Worm (Caenorhabditis elegans) whole organism, L3 larva: ENCODE data around the gene ZK688.4.
A peak's percentile ranks its signal among the peaks of the same experiment; 100 is the strongest.

ENCODE experiments used
- R02D3.7 ChIP-seq: fragments of 150-350 bp; optimal IDR thresholded peaks from 2 replicates; lab custom pipeline; 2014; ENCODE audit warnings: missing biosample characterization, missing genetic modification characterization
- ZK546.5 ChIP-seq: sonication (generic microtip); optimal IDR thresholded peaks from 2 replicates; lab custom pipeline; 2017; ENCODE audit warnings: missing biosample characterization, missing genetic modification characterization
- aly-2 ChIP-seq: fragments of 150-350 bp; optimal IDR thresholded peaks from 2 replicates; lab custom pipeline; 2014; ENCODE audit warnings: missing biosample characterization, missing genetic modification characterization
- ama-1 ChIP-seq: fragments of 150-350 bp; optimal IDR thresholded peaks from 2 replicates; lab custom pipeline; 2018
- ceh-16 ChIP-seq: sonication (generic microtip); optimal IDR thresholded peaks from 2 replicates; lab custom pipeline; 2017; ENCODE audit warnings: missing biosample characterization, missing genetic modification characterization
- ceh-28 ChIP-seq: fragments of 150-350 bp; optimal IDR thresholded peaks from 2 replicates; lab custom pipeline; 2014; ENCODE audit warnings: missing biosample characterization, missing genetic modification reagents, missing genetic modification characterization
- ceh-82 ChIP-seq: fragments of 150-350 bp; optimal IDR thresholded peaks from 2 replicates; lab custom pipeline; 2014; ENCODE audit warnings: missing biosample characterization, missing genetic modification characterization
- ceh-9 ChIP-seq: sonication (generic microtip); optimal IDR thresholded peaks from 2 replicates; lab custom pipeline; 2018; ENCODE audit warnings: missing biosample characterization, missing genetic modification characterization
- daf-12 ChIP-seq: fragments of 150-350 bp; optimal IDR thresholded peaks from 2 replicates; lab custom pipeline; 2014; ENCODE audit warnings: missing biosample characterization, missing genetic modification reagents, missing genetic modification characterization
- egl-27 ChIP-seq: sonication (generic microtip); optimal IDR thresholded peaks from 4 replicates; lab custom pipeline; 2017; ENCODE audit warnings: missing biosample characterization, missing genetic modification reagents, missing genetic modification characterization
- egl-5 ChIP-seq: fragments of 150-350 bp; optimal IDR thresholded peaks from 2 replicates; lab custom pipeline; 2017; ENCODE audit warnings: missing biosample characterization, missing genetic modification reagents, missing genetic modification characterization, inconsistent platforms
- elt-1 ChIP-seq: fragments of 150-350 bp; optimal IDR thresholded peaks from 2 replicates; lab custom pipeline; 2014; ENCODE audit warnings: missing biosample characterization, missing genetic modification characterization
- elt-2 ChIP-seq: sonication (generic microtip); optimal IDR thresholded peaks from 2 replicates; lab custom pipeline; 2016; ENCODE audit warnings: missing genetic modification reagents, mild to moderate bottlenecking, missing genetic modification characterization, missing compliant biosample characterization
- elt-3 ChIP-seq, 3 experiments: fragments of 150-350 bp in 1 of 3; sonication (generic microtip) in 2 of 3; optimal IDR thresholded peaks; 2 replicates in 2 of 3; 4 replicates in 1 of 3; lab custom pipeline; 2014 to 2017; ENCODE audit warnings: missing biosample characterization in 3 of 3, missing genetic modification characterization in 3 of 3
- eor-1 ChIP-seq, 2 experiments: fragments of 150-350 bp; optimal IDR thresholded peaks; 2 replicates each; lab custom pipeline; 2014 to 2018; ENCODE audit warnings: missing biosample characterization in 2 of 2, missing genetic modification characterization in 2 of 2
- fkh-10 ChIP-seq: sonication (generic microtip); optimal IDR thresholded peaks from 2 replicates; lab custom pipeline; 2017; ENCODE audit warnings: missing biosample characterization, missing genetic modification reagents, missing genetic modification characterization
- fkh-2 ChIP-seq: fragments of 150-350 bp; optimal IDR thresholded peaks from 2 replicates; lab custom pipeline; 2014; ENCODE audit warnings: missing biosample characterization, missing genetic modification reagents, missing genetic modification characterization
- fos-1 ChIP-seq: fragments of 150-350 bp; optimal IDR thresholded peaks from 2 replicates; lab custom pipeline; 2014; ENCODE audit warnings: missing biosample characterization, missing genetic modification characterization
- hmg-11 ChIP-seq: sonication (generic microtip); optimal IDR thresholded peaks from 2 replicates; lab custom pipeline; 2016; ENCODE audit warnings: missing genetic modification characterization, missing compliant biosample characterization
- jun-1 ChIP-seq: fragments of 150-350 bp; optimal IDR thresholded peaks from 2 replicates; lab custom pipeline; 2014; ENCODE audit warnings: missing biosample characterization, missing genetic modification reagents, missing genetic modification characterization
- lin-15B ChIP-seq: fragments of 150-350 bp; optimal IDR thresholded peaks from 2 replicates; lab custom pipeline; 2014; ENCODE audit warnings: missing biosample characterization, missing genetic modification characterization
- lin-39 ChIP-seq: fragments of 150-350 bp; optimal IDR thresholded peaks from 2 replicates; lab custom pipeline; 2018; ENCODE audit warnings: missing biosample characterization, missing genetic modification reagents, missing genetic modification characterization
- lsy-12 ChIP-seq: sonication (generic microtip); optimal IDR thresholded peaks from 2 replicates; lab custom pipeline; 2016; ENCODE audit warnings: mild to moderate bottlenecking, missing genetic modification characterization, missing compliant biosample characterization
- mdl-1 ChIP-seq: fragments of 150-350 bp; optimal IDR thresholded peaks from 2 replicates; lab custom pipeline; 2014; ENCODE audit warnings: missing biosample characterization, missing genetic modification characterization
- mml-1 ChIP-seq: fragments of 150-350 bp; sonication (generic microtip); optimal IDR thresholded peaks from 3 replicates; lab custom pipeline; 2014; ENCODE audit warnings: missing biosample characterization, missing genetic modification characterization
- nfya-1 ChIP-seq: sonication (generic microtip); optimal IDR thresholded peaks from 2 replicates; lab custom pipeline; 2017; ENCODE audit warnings: missing genetic modification characterization, mild to moderate bottlenecking, missing compliant biosample characterization, antibody characterized with exemption, moderate library complexity; ENCODE audit not compliant: insufficient read depth
- nhr-11 ChIP-seq: fragments of 150-350 bp; optimal IDR thresholded peaks from 2 replicates; lab custom pipeline; 2014; ENCODE audit warnings: missing biosample characterization, missing genetic modification characterization
- nhr-12 ChIP-seq: fragments of 150-350 bp; optimal IDR thresholded peaks from 2 replicates; lab custom pipeline; 2014; ENCODE audit warnings: missing biosample characterization, missing genetic modification characterization
- nhr-23 ChIP-seq: fragments of 150-350 bp; optimal IDR thresholded peaks from 2 replicates; lab custom pipeline; 2014; ENCODE audit warnings: missing biosample characterization, missing genetic modification reagents, missing genetic modification characterization
- nhr-237 ChIP-seq: fragments of 150-350 bp; optimal IDR thresholded peaks from 2 replicates; lab custom pipeline; 2014; ENCODE audit warnings: missing biosample characterization, missing genetic modification characterization
- nhr-25 ChIP-seq: sonication (generic microtip); optimal IDR thresholded peaks from 2 replicates; lab custom pipeline; 2017; ENCODE audit warnings: missing biosample characterization, missing genetic modification characterization
- nhr-28 ChIP-seq: fragments of 150-350 bp; optimal IDR thresholded peaks from 2 replicates; lab custom pipeline; 2014; ENCODE audit warnings: missing biosample characterization, missing genetic modification characterization
- nhr-43 ChIP-seq: sonication (generic microtip); optimal IDR thresholded peaks from 2 replicates; lab custom pipeline; 2016; ENCODE audit warnings: mild to moderate bottlenecking, missing genetic modification characterization, missing compliant biosample characterization; ENCODE audit not compliant: poor library complexity, severe bottlenecking
- nhr-67 ChIP-seq: fragments of 150-350 bp; optimal IDR thresholded peaks from 2 replicates; lab custom pipeline; 2014; ENCODE audit warnings: missing biosample characterization, missing genetic modification characterization
- nhr-76 ChIP-seq: fragments of 150-350 bp; sonication (generic microtip); optimal IDR thresholded peaks from 5 replicates; lab custom pipeline; 2014; ENCODE audit warnings: missing biosample characterization, missing genetic modification characterization
- nhr-77 ChIP-seq: fragments of 150-350 bp; optimal IDR thresholded peaks from 2 replicates; lab custom pipeline; 2014; ENCODE audit warnings: missing biosample characterization, missing genetic modification characterization
- pha-4 ChIP-seq: fragments of 150-350 bp; optimal IDR thresholded peaks from 2 replicates; lab custom pipeline; 2014; ENCODE audit warnings: missing biosample characterization, missing genetic modification reagents, missing genetic modification characterization
- pqm-1 ChIP-seq: fragments of 150-350 bp; optimal IDR thresholded peaks from 2 replicates; lab custom pipeline; 2017; ENCODE audit warnings: missing biosample characterization, missing genetic modification characterization, inconsistent platforms
- sea-2 ChIP-seq: fragments of 150-350 bp; sonication (generic microtip); optimal IDR thresholded peaks from 4 replicates; lab custom pipeline; 2014; ENCODE audit warnings: missing biosample characterization, missing genetic modification reagents, missing genetic modification characterization
- skn-1 ChIP-seq: fragments of 150-350 bp; optimal IDR thresholded peaks from 2 replicates; lab custom pipeline; 2014; ENCODE audit warnings: missing biosample characterization, missing genetic modification characterization
- snpc-4 ChIP-seq: fragments of 150-350 bp; optimal IDR thresholded peaks from 2 replicates; lab custom pipeline; 2014; ENCODE audit warnings: missing biosample characterization, missing genetic modification characterization
- unc-39 ChIP-seq: sonication (generic microtip); optimal IDR thresholded peaks from 4 replicates; lab custom pipeline; 2017; ENCODE audit warnings: missing biosample characterization, missing genetic modification characterization
- unc-62 ChIP-seq: fragments of 150-350 bp; sonication (generic microtip); optimal IDR thresholded peaks from 4 replicates; lab custom pipeline; 2014; ENCODE audit warnings: missing biosample characterization, missing genetic modification reagents, missing genetic modification characterization
- zag-1 ChIP-seq: fragments of 150-350 bp; optimal IDR thresholded peaks from 2 replicates; lab custom pipeline; 2014; ENCODE audit warnings: missing biosample characterization, missing genetic modification characterization
- ztf-11 ChIP-seq: fragments of 150-350 bp; optimal IDR thresholded peaks from 2 replicates; lab custom pipeline; 2014; ENCODE audit warnings: missing biosample characterization, missing genetic modification characterization

Gene ZK688.4

ce11 chrIII:7894724-7895123, at the start of gene ZK688.4:
Gene ZK688.4, plus strand, starts transcription at chrIII:7895024.
- no peak for TF ChIP-seq elt-3 (tag; optimal IDR thresholded peaks at IDR 0.05; lab: Kevin White, UChicago)
- TF ChIP-seq sea-2 (GFP tag; lab: Kevin White, UChicago): no peak
- TF ChIP-seq mml-1: no peak
- no peak for TF ChIP-seq daf-12
- no peak for TF ChIP-seq fos-1
- no peak for TF ChIP-seq aly-2 (tag; lab: Kevin White, UChicago)
- TF ChIP-seq unc-62 (GFP tag; lab: Kevin White, UChicago): no peak
- no peak for TF ChIP-seq ceh-28
- no peak for TF ChIP-seq pha-4
- TF ChIP-seq nhr-11: no peak
- no peak for TF ChIP-seq skn-1 (tag; lab: Kevin White, UChicago)
- no peak for TF ChIP-seq ama-1 (lab: Kevin White, UChicago)
- TF ChIP-seq fkh-10 (GFP tag; lab: Kevin White, UChicago): no peak
- TF ChIP-seq nhr-23: no peak
- no peak for TF ChIP-seq ceh-9 (tag; lab: Kevin White, UChicago)
- TF ChIP-seq nhr-25: no peak
- no peak for TF ChIP-seq pqm-1 (tag; lab: Kevin White, UChicago)
- no peak for TF ChIP-seq lin-15B
- TF ChIP-seq, all 47 proteins: peak for 0

ce11 chrIII:7848173-7848572, 46.7 kb upstream of the ZK688.4 start:
- no peak for TF ChIP-seq egl-27 (tag; lab: Kevin White, UChicago)
- no peak for TF ChIP-seq mdl-1
- TF ChIP-seq lin-15B: no peak
- no peak for TF ChIP-seq elt-2 (tag; lab: Kevin White, UChicago)
- no peak for TF ChIP-seq elt-1
- TF ChIP-seq nfya-1 (tag; lab: Kevin White, UChicago): peak; percentile 29
- TF ChIP-seq pha-4: no peak
- TF ChIP-seq lin-39 (tag; lab: Kevin White, UChicago): no peak
- TF ChIP-seq egl-5 (tag; lab: Kevin White, UChicago): peak; percentile 6
- TF ChIP-seq nhr-67 (tag; lab: Kevin White, UChicago): no peak
- TF ChIP-seq, all 47 proteins: peak for 2

ce11 chrIII:7854494-7855184, 40.2 kb upstream of the ZK688.4 start, which contains the start of gene rpl-35:
Gene rpl-35, plus strand, starts transcription at chrIII:7855134.
- TF ChIP-seq elt-2 (tag; lab: Kevin White, UChicago): peak; percentile 97
- TF ChIP-seq elt-1: peak; percentile 96
- peak; percentile 99 for TF ChIP-seq ceh-82
- peak; percentile 26 for TF ChIP-seq nhr-67 (tag; lab: Kevin White, UChicago)
- TF ChIP-seq daf-12: peak; percentile 91
- TF ChIP-seq pqm-1 (tag; lab: Kevin White, UChicago): peak; percentile 98
- TF ChIP-seq nhr-28 (tag; lab: Kevin White, UChicago): peak; percentile 86
- TF ChIP-seq lsy-12: peak; percentile 100
- TF ChIP-seq ama-1 (lab: Kevin White, UChicago): peak; percentile 88
- no peak for TF ChIP-seq nhr-12 (tag; lab: Kevin White, UChicago)
- peak; percentile 100 for TF ChIP-seq pha-4
- peak; percentile 100 for TF ChIP-seq nhr-25
- TF ChIP-seq elt-3 (tag; optimal IDR thresholded peaks at IDR 0.05; lab: Kevin White, UChicago): peak; percentile 83 to 98 (median 90)
- peak; percentile 53 for TF ChIP-seq unc-39 (tag; lab: Kevin White, UChicago)
- peak; percentile 47 for TF ChIP-seq sea-2 (GFP tag; lab: Kevin White, UChicago)
- peak; percentile 96 for TF ChIP-seq egl-27 (tag; lab: Kevin White, UChicago)
- peak; percentile 95 for TF ChIP-seq hmg-11 (tag; lab: Kevin White, UChicago)
- TF ChIP-seq fkh-2 (tag; lab: Kevin White, UChicago): no peak
- peak; percentile 93 for TF ChIP-seq zag-1
- TF ChIP-seq jun-1: peak; percentile 99
- TF ChIP-seq snpc-4 (tag; lab: Kevin White, UChicago): peak; percentile 96
- peak; percentile 92 for TF ChIP-seq nhr-76 (tag; lab: Kevin White, UChicago)
- no peak for TF ChIP-seq ztf-11 (tag; lab: Kevin White, UChicago)
- peak; percentile 97 for TF ChIP-seq ceh-28
- TF ChIP-seq eor-1 (tag; optimal IDR thresholded peaks at IDR 0.05; lab: Kevin White, UChicago): no peak
- TF ChIP-seq fos-1: peak; percentile 97
- TF ChIP-seq unc-62 (GFP tag; lab: Kevin White, UChicago): peak; percentile 99
- TF ChIP-seq R02D3.7 (tag; lab: Kevin White, UChicago): peak; percentile 97
- TF ChIP-seq aly-2 (tag; lab: Kevin White, UChicago): peak; percentile 95
- TF ChIP-seq lin-15B: peak; percentile 100
- TF ChIP-seq mdl-1: peak; percentile 79
- peak; percentile 99 for TF ChIP-seq nhr-43
- peak; percentile 48 for TF ChIP-seq nhr-237 (tag; lab: Kevin White, UChicago)
- TF ChIP-seq nhr-23: peak; percentile 100
- TF ChIP-seq lin-39 (tag; lab: Kevin White, UChicago): peak; percentile 99
- peak; percentile 96 for TF ChIP-seq nhr-77
- TF ChIP-seq nhr-11: peak; percentile 99
- no peak for TF ChIP-seq ceh-9 (tag; lab: Kevin White, UChicago)
- peak; percentile 79 for TF ChIP-seq ZK546.5 (tag; lab: Kevin White, UChicago)
- peak; percentile 82 for TF ChIP-seq ceh-16
- peak; percentile 97 for TF ChIP-seq skn-1 (tag; lab: Kevin White, UChicago)
- TF ChIP-seq fkh-10 (GFP tag; lab: Kevin White, UChicago): peak; percentile 99
- no peak for TF ChIP-seq mml-1
- TF ChIP-seq nfya-1 (tag; lab: Kevin White, UChicago): peak; percentile 99
